Worm (Caenorhabditis elegans): Measurements from ENCODE around the gene puf-6.
"Not testable (repeated sequence)": the region's sequence is repeated elsewhere in the genome, so short reads cannot be mapped to it uniquely, and the experiment has no call there.

The puf-6 gene

DNA sequence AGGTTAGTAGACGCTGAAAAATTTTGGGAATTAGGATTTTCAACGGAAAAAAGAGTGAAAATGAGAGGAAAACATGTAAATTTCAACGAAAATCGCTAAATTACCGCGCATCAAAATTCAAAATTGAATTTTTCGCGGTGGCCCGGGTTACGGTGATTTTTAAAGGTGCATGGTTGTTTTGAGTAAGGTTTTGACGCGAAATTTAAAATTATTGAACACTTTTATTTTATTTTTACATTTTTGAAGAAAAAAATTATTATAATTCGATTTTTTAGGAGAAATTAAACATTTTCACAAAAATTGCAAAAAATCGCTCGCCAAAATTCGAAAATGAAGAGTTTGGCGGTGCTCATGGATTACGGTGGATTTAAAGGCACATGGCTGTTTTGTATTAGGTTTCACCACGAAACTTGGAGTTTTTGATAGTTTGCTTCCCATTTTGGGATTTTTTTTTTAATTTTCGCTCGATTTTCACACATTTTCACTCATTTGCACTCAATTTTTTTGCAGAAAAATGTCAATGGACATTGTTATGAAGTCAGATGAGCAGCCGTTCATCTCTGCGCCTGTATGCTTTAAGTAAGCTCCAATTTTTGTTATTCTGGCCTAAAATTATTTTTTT is at the start of gene puf-6:
Gene puf-6, minus strand, starts transcription at position 13 of the 622 bp plus-strand sequence.
- not testable (repeated sequence) for TF ChIP-seq ceh-28, ZK546.5, elt-1 (tag; optimal IDR thresholded peaks at IDR 0.05)

DNA sequence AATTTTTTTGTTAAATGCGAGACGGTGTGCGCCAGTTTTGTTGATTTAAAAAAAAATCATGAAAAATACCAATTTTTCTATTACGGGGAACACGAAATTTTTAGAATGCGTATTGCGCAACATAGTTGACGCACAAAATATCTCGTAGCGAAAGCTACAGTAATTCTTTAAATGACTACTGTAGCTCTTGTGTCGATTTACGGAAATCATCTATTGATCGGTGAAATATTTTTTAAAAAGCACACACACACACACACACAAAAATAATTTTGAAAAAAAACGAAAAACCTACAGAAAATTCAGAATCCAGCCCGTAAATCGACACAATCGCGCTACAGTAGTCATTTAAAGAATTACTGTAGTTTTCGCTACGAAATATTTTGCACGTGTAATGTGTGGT is 48.6 kb upstream of the puf-6 start:
- TF ChIP-seq daf-12 (tag; optimal IDR thresholded peaks at IDR 0.05), result no peak
- no peak for TF ChIP-seq unc-39 (tag; optimal IDR thresholded peaks at IDR 0.05)
- TF ChIP-seq nhr-25 (tag; optimal IDR thresholded peaks at IDR 0.05), result no peak
- no peak for TF ChIP-seq elt-2 (tag; optimal IDR thresholded peaks at IDR 0.05)
- TF ChIP-seq nhr-67 (tag; optimal IDR thresholded peaks at IDR 0.05), result no peak
- TF ChIP-seq ceh-82 (tag; optimal IDR thresholded peaks at IDR 0.05), result no peak
- TF ChIP-seq mdl-1 (tag; optimal IDR thresholded peaks at IDR 0.05), result no peak
- no peak for TF ChIP-seq nhr-237 (tag; optimal IDR thresholded peaks at IDR 0.05)
- no peak for TF ChIP-seq ama-1 (optimal IDR thresholded peaks at IDR 0.05)

DNA sequence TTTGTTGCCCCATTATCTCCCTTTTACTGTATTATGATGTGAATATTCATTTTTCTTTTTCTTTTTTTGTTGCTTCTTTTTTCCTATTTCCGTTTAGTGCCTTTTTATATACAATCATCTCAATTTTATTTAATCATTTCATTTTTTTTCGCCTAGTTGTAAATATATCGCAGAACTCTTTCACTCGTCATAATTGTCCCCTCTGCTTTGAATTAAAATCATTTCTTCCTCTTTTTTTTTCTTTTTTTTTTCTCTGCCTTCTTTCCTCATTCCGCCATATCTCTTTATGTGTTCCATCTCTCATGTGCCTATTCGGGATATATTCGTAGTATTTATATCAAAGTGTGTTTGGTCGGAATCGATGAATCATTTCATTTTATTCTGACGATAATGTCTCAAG is 47.9 kb upstream of the puf-6 start, which contains the start of gene Y81G3A.4:
Gene Y81G3A.4, plus strand, starts transcription at position 301 of the 400 bp plus-strand sequence.
- TF ChIP-seq nhr-11 (tag; optimal IDR thresholded peaks at IDR 0.05) (no peak), ceh-9 (tag; optimal IDR thresholded peaks at IDR 0.05) (no peak), ceh-82 (tag; optimal IDR thresholded peaks at IDR 0.05) (no peak), pqm-1 (tag; optimal IDR thresholded peaks at IDR 0.05) (no peak), daf-12 (tag; optimal IDR thresholded peaks at IDR 0.05) (no peak)

DNA sequence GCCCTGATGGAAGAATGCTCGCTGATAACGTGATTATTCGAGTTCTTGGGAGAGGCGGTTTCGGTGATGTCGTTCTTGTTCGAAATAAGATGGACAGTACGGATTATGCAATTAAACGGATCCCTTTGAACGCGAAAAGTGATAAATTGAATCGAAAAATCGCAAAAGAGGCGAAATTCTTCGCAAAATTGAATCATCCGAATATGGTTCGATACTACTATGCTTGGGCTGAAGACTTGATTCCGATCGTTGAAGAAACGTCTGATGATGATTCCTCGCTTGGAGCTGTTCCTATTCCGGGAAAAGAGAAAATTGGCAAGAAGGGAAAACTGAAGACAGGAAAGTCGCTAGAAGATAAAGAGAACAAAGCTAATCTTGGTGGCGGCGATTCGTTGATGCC is 42.7 kb upstream of the puf-6 start:
- no peak for TF ChIP-seq fkh-2 (tag; optimal IDR thresholded peaks at IDR 0.05)
- no peak for TF ChIP-seq aly-2 (tag; optimal IDR thresholded peaks at IDR 0.05)
- no peak for TF ChIP-seq ztf-4 (tag; optimal IDR thresholded peaks at IDR 0.05)
- no peak for TF ChIP-seq pqm-1 (tag; optimal IDR thresholded peaks at IDR 0.05)
- no peak for TF ChIP-seq lin-15B (tag; optimal IDR thresholded peaks at IDR 0.05)

DNA sequence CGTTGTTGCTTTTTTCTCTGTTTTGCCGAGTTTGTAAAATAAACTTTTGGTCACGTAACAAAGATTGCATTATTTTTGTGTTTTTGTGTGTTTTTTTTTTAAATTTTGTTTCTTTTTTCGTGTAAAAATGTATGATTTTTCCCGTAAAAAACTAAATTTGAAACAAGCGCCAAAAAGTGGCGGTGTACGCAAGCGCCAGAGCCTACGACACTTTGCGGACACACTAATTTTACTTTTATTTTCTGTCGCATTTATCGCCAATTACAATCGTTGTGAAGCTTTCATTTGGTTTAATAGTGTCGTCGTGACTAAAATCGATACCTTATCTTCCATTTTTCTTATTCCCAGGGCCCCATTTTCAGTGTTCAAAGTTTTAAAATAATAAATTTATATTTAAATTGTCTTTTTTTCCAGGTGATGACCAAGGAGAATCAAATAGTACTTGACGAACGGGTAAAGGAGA is 40.5 kb upstream of the puf-6 start, which contains the start of the genes Y81G3A.1 and gcn-2:
Gene Y81G3A.1, minus strand, starts transcription at position 175 of the 463 bp plus-strand sequence.
Gene gcn-2, plus strand, starts transcription at position 413 of the 463 bp plus-strand sequence.
- no peak for TF ChIP-seq nhr-77 (tag; optimal IDR thresholded peaks at IDR 0.05)
- no peak for TF ChIP-seq fos-1 (tag; optimal IDR thresholded peaks at IDR 0.05)
- TF ChIP-seq R02D3.7 (tag; optimal IDR thresholded peaks at IDR 0.05), result peak; percentile 20
- TF ChIP-seq zag-1 (tag; optimal IDR thresholded peaks at IDR 0.05), result no peak
- peak; percentile 40 for TF ChIP-seq snpc-4 (tag; optimal IDR thresholded peaks at IDR 0.05)
- no peak for TF ChIP-seq eor-1 (tag; optimal IDR thresholded peaks at IDR 0.05)
- peak; percentile 6 for TF ChIP-seq lin-39 (tag; optimal IDR thresholded peaks at IDR 0.05)
- TF ChIP-seq ama-1 (optimal IDR thresholded peaks at IDR 0.05), result no peak
- TF ChIP-seq lin-15B (tag; optimal IDR thresholded peaks at IDR 0.05), result no peak
- no peak for TF ChIP-seq elt-1 (tag; optimal IDR thresholded peaks at IDR 0.05)
- peak; percentile 15 for TF ChIP-seq hmg-11 (tag; optimal IDR thresholded peaks at IDR 0.05)
- TF ChIP-seq skn-1 (tag; optimal IDR thresholded peaks at IDR 0.05), result peak; percentile 19

DNA sequence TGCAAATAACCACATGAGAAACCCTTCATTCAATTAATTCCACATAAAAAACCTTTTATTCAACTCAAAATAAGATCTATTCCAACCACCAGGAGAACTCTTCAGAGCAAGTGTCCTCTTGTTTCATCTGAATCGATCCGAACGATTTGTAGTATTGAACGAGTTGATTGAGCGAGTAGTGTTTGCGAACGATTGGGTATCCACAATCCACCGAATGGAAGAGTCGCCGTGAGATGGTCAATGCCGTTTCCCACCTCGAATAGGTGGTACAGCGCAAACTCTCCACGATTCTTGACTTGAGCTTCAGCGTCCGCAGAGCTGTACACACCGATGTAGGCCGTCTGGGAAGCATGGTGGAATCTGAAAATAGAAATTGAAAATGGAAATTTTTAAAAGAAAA is 39.2 kb upstream of the puf-6 start, which contains the start of gene Y81G3A.6:
Gene Y81G3A.6, minus strand, starts transcription at position 101 of the 400 bp plus-strand sequence.
- not testable (repeated sequence) for TF ChIP-seq nhr-28, hmg-11, nhr-67 (tag; optimal IDR thresholded peaks at IDR 0.05)

DNA sequence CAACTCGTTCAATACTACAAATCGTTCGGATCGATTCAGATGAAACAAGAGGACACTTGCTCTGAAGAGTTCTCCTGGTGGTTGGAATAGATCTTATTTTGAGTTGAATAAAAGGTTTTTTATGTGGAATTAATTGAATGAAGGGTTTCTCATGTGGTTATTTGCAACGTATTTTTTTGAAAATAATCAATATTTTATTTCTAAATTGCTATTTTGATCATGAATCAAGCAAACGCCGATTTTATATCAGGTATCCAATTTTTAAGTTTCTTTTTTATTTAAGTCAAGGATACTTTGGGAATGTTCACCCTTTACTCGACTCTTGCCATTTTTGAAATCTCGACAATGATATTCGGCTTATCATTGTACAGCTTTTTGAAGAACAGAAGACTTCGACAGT is 37.4 kb upstream of the puf-6 start, which contains the start of gene Y81G3A.2:
Gene Y81G3A.2, plus strand, starts transcription at position 301 of the 400 bp plus-strand sequence.
- not testable (repeated sequence) for TF ChIP-seq nhr-23, aly-2, zag-1 (tag; optimal IDR thresholded peaks at IDR 0.05)
